Fruit fly (Drosophila melanogaster) whole organism, embryonic: ENCODE measurements around the gene BomBc3.

Source experiments
- B-H1 ChIP-seq: fragments of 200-800 bp; sonication (Bioruptor generic); IDR thresholded peaks from 3 replicates; pipeline ENCODE4 v1.3.6; 2022; ENCODE audit warnings: missing biosample characterization, missing genetic modification characterization
- CG12155 ChIP-seq: fragments of 200-800 bp; sonication (Bioruptor generic); optimal IDR thresholded peaks from 3 replicates; lab custom pipeline; 2016; ENCODE audit warnings: missing biosample characterization, missing genetic modification characterization
- CG12942 ChIP-seq: fragments of 200-800 bp; sonication (Bioruptor generic); optimal IDR thresholded peaks from 3 replicates; lab custom pipeline; 2016; ENCODE audit warnings: missing biosample characterization, missing genetic modification characterization
- CG13775 ChIP-seq: fragments of 200-800 bp; sonication (Bioruptor generic); optimal IDR thresholded peaks from 3 replicates; lab custom pipeline; 2017; ENCODE audit warnings: missing biosample characterization, mild to moderate bottlenecking, missing genetic modification characterization
- CG14667 ChIP-seq: fragments of 200-800 bp; sonication (Bioruptor generic); IDR thresholded peaks from 2 replicates; pipeline ENCODE4 v1.3.6; 2022; ENCODE audit warnings: missing biosample characterization, missing genetic modification characterization
- CG15479 ChIP-seq: fragments of 200-800 bp; sonication (Bioruptor generic); optimal IDR thresholded peaks from 3 replicates; lab custom pipeline; 2019; ENCODE audit warnings: missing biosample characterization, mild to moderate bottlenecking, missing genetic modification characterization, moderate library complexity
- CG16863 ChIP-seq: fragments of 200-800 bp; sonication (Bioruptor generic); optimal IDR thresholded peaks from 3 replicates; lab custom pipeline; 2016; ENCODE audit warnings: missing biosample characterization, missing genetic modification characterization
- CG17802 ChIP-seq: fragments of 200-800 bp; sonication (Bioruptor generic); optimal IDR thresholded peaks from 2 replicates; lab custom pipeline; 2018; ENCODE audit warnings: missing biosample characterization, mild to moderate bottlenecking, missing genetic modification characterization, moderate library complexity
- CG3163 ChIP-seq: fragments of 200-800 bp; sonication (Bioruptor generic); optimal IDR thresholded peaks from 3 replicates; lab custom pipeline; 2016; ENCODE audit warnings: missing biosample characterization, missing genetic modification characterization
- CG34376 ChIP-seq: fragments of 200-800 bp; sonication (Bioruptor generic); optimal IDR thresholded peaks from 2 replicates; lab custom pipeline; 2018; ENCODE audit warnings: missing biosample characterization, mild to moderate bottlenecking, missing genetic modification characterization
- CG3838 ChIP-seq: fragments of 200-800 bp; sonication (Bioruptor generic); optimal IDR thresholded peaks from 3 replicates; lab custom pipeline; 2016; ENCODE audit warnings: missing biosample characterization, missing genetic modification characterization
- CG3847 ChIP-seq: fragments of 200-800 bp; sonication (Bioruptor generic); IDR thresholded peaks from 2 replicates; pipeline ENCODE4 v1.3.6; 2022; ENCODE audit warnings: missing biosample characterization, missing genetic modification characterization
- CG5180 ChIP-seq: fragments of 200-800 bp; sonication (Bioruptor generic); optimal IDR thresholded peaks from 3 replicates; lab custom pipeline; 2017; ENCODE audit warnings: missing biosample characterization, missing genetic modification characterization, mild to moderate bottlenecking, moderate library complexity, missing genetic modification reagents
- CG6272 ChIP-seq: fragments of 200-800 bp; sonication (Bioruptor generic); IDR thresholded peaks from 2 replicates; pipeline ENCODE4 v1.3.6; 2022; ENCODE audit warnings: missing biosample characterization, missing genetic modification characterization
- CG8478 ChIP-seq: fragments of >200 bp; optimal IDR thresholded peaks from 2 replicates; lab custom pipeline; 2018
- CG9609 ChIP-seq: fragments of 200-800 bp; sonication (Bioruptor generic); optimal IDR thresholded peaks from 3 replicates; lab custom pipeline; 2016; ENCODE audit warnings: missing biosample characterization, missing genetic modification characterization
- CHES-1-like ChIP-seq: fragments of 200-800 bp; sonication (Bioruptor generic); optimal IDR thresholded peaks from 2 replicates; lab custom pipeline; 2016; ENCODE audit warnings: missing biosample characterization, missing genetic modification characterization
- Camta ChIP-seq: fragments of 200-800 bp; sonication (Bioruptor generic); optimal IDR thresholded peaks from 2 replicates; lab custom pipeline; 2016; ENCODE audit warnings: missing biosample characterization, missing genetic modification characterization
- CkIIα-i1 ChIP-seq: fragments of 200-800 bp; sonication (Bioruptor generic); IDR thresholded peaks from 2 replicates; pipeline ENCODE4 v1.3.6; 2022; ENCODE audit warnings: missing biosample characterization, missing genetic modification characterization
- Dip3 ChIP-seq: fragments of 200-800 bp; sonication (Bioruptor generic); optimal IDR thresholded peaks from 3 replicates; lab custom pipeline; 2016; ENCODE audit warnings: missing biosample characterization, missing genetic modification characterization
- Doc3 ChIP-seq: fragments of 200-800 bp; sonication (Bioruptor generic); IDR thresholded peaks from 3 replicates; pipeline ENCODE4 v1.3.6; 2022; ENCODE audit warnings: missing biosample characterization, missing genetic modification characterization; ENCODE audit not compliant: partially characterized antibody
- HmgD ChIP-seq: fragments of 200-800 bp; sonication (Bioruptor generic); optimal IDR thresholded peaks from 3 replicates; lab custom pipeline; 2016; ENCODE audit warnings: missing biosample characterization, missing genetic modification characterization
- HmgZ ChIP-seq: fragments of 200-800 bp; sonication (Bioruptor generic); optimal IDR thresholded peaks from 2 replicates; lab custom pipeline; 2018; ENCODE audit warnings: missing biosample characterization, mild to moderate bottlenecking, missing genetic modification characterization
- Hmx ChIP-seq: fragments of 200-800 bp; sonication (Bioruptor generic); optimal IDR thresholded peaks from 2 replicates; lab custom pipeline; 2016; ENCODE audit warnings: missing biosample characterization, missing genetic modification characterization
- MBD-R2 ChIP-seq: fragments of 200-800 bp; sonication (Bioruptor generic); IDR thresholded peaks from 2 replicates; pipeline ENCODE4 v1.3.6; 2022; ENCODE audit warnings: missing biosample characterization, missing genetic modification characterization
- NC2α ChIP-seq: fragments of 200-800 bp; sonication (Bioruptor generic); optimal IDR thresholded peaks from 2 replicates; lab custom pipeline; 2016; ENCODE audit warnings: missing biosample characterization, missing genetic modification characterization
- Oli ChIP-seq: fragments of 200-800 bp; sonication (Bioruptor generic); optimal IDR thresholded peaks from 2 replicates; lab custom pipeline; 2018; ENCODE audit warnings: missing biosample characterization, mild to moderate bottlenecking, missing genetic modification characterization, moderate library complexity
- PHDP ChIP-seq: fragments of 200-800 bp; sonication (Bioruptor generic); optimal IDR thresholded peaks from 3 replicates; lab custom pipeline; 2018; ENCODE audit warnings: missing biosample characterization, mild to moderate bottlenecking, missing genetic modification characterization, moderate library complexity
- Scr ChIP-seq: fragments of 200-800 bp; sonication (Bioruptor generic); IDR thresholded peaks from 2 replicates; pipeline ENCODE4 v1.3.6; 2022; ENCODE audit warnings: missing biosample characterization, missing genetic modification characterization; ENCODE audit not compliant: partially characterized antibody
- TFAM ChIP-seq: fragments of 200-800 bp; sonication (Bioruptor generic); optimal IDR thresholded peaks from 2 replicates; lab custom pipeline; 2017; ENCODE audit warnings: missing biosample characterization, missing genetic modification characterization, inconsistent platforms
- ac ChIP-seq: fragments of 200-800 bp; sonication (Bioruptor generic); optimal IDR thresholded peaks from 3 replicates; lab custom pipeline; 2017; ENCODE audit warnings: missing biosample characterization, mild to moderate bottlenecking, missing genetic modification characterization
- cato ChIP-seq: fragments of 200-800 bp; sonication (Bioruptor generic); optimal IDR thresholded peaks from 2 replicates; lab custom pipeline; 2016; ENCODE audit warnings: missing biosample characterization, missing genetic modification characterization, borderline replicate concordance
- croc ChIP-seq: fragments of 200-800 bp; sonication (Bioruptor generic); conservative IDR thresholded peaks from 3 replicates; pipeline ENCODE4 v1.3.6; 2022; ENCODE audit warnings: missing biosample characterization, missing genetic modification characterization
- en ChIP-seq: fragments of 200-800 bp; sonication (Bioruptor generic); optimal IDR thresholded peaks from 2 replicates; lab custom pipeline; 2016; ENCODE audit warnings: missing biosample characterization, missing genetic modification characterization
- esg ChIP-seq: fragments of 200-800 bp; sonication (Bioruptor generic); conservative IDR thresholded peaks from 2 replicates; pipeline ENCODE4 v1.3.6; 2022; ENCODE audit warnings: missing biosample characterization, missing genetic modification characterization
- ewg ChIP-seq: fragments of 200-800 bp; sonication (Bioruptor generic); optimal IDR thresholded peaks from 3 replicates; lab custom pipeline; 2017; ENCODE audit warnings: mild to moderate bottlenecking, missing biosample characterization, missing genetic modification reagents, missing genetic modification characterization
- ftz-f1 ChIP-seq: fragments of 200-800 bp; sonication (Bioruptor generic); optimal IDR thresholded peaks from 2 replicates; lab custom pipeline; 2016; ENCODE audit warnings: missing biosample characterization, missing genetic modification characterization
- jumu ChIP-seq: fragments of 200-800 bp; sonication (Bioruptor generic); optimal IDR thresholded peaks from 3 replicates; lab custom pipeline; 2016; ENCODE audit warnings: missing biosample characterization, missing genetic modification characterization
- luna ChIP-seq: fragments of 200-800 bp; sonication (Bioruptor generic); optimal IDR thresholded peaks from 2 replicates; lab custom pipeline; 2016; ENCODE audit warnings: missing biosample characterization, missing genetic modification characterization
- org-1 ChIP-seq: fragments of 200-800 bp; sonication (Bioruptor generic); optimal IDR thresholded peaks from 2 replicates; lab custom pipeline; 2017; ENCODE audit warnings: missing biosample characterization, missing genetic modification characterization
- phol ChIP-seq: fragments of 200-800 bp; sonication (Bioruptor generic); optimal IDR thresholded peaks from 3 replicates; lab custom pipeline; 2018; ENCODE audit warnings: missing biosample characterization, mild to moderate bottlenecking, missing genetic modification characterization, moderate library complexity
- pita ChIP-seq: fragments of 200-800 bp; sonication (Bioruptor generic); optimal IDR thresholded peaks from 2 replicates; lab custom pipeline; 2017; ENCODE audit warnings: missing biosample characterization, mild to moderate bottlenecking, missing genetic modification characterization
- pzg ChIP-seq: fragments of 200-800 bp; sonication (Bioruptor generic); optimal IDR thresholded peaks from 3 replicates; lab custom pipeline; 2018; ENCODE audit warnings: missing biosample characterization, mild to moderate bottlenecking, missing genetic modification characterization, moderate library complexity
- sd ChIP-seq: fragments of 200-800 bp; sonication (Bioruptor generic); optimal IDR thresholded peaks from 3 replicates; lab custom pipeline; 2018; ENCODE audit warnings: missing biosample characterization, mild to moderate bottlenecking, missing genetic modification characterization, moderate library complexity
- slou ChIP-seq: fragments of 200-800 bp; sonication (Bioruptor generic); optimal IDR thresholded peaks from 3 replicates; lab custom pipeline; 2016; ENCODE audit warnings: missing biosample characterization, missing genetic modification characterization
- sob ChIP-seq: fragments of 200-800 bp; sonication (Bioruptor generic); IDR thresholded peaks from 2 replicates; pipeline ENCODE4 v1.3.6; 2022; ENCODE audit warnings: missing biosample characterization, missing genetic modification characterization
- tio ChIP-seq: fragments of 200-800 bp; sonication (Bioruptor generic); optimal IDR thresholded peaks from 2 replicates; lab custom pipeline; 2017; ENCODE audit warnings: missing biosample characterization, missing genetic modification characterization, inconsistent platforms
- toy ChIP-seq: fragments of 200-800 bp; sonication (Bioruptor generic); IDR thresholded peaks from 2 replicates; pipeline ENCODE4 v1.3.6; 2022; ENCODE audit warnings: missing biosample characterization, missing genetic modification characterization
- twi ChIP-seq: fragments of 200-800 bp; optimal IDR thresholded peaks from 2 replicates; lab custom pipeline; 2019; ENCODE audit warnings: missing biosample characterization, mild to moderate bottlenecking, missing genetic modification characterization, moderate library complexity
- wek ChIP-seq: fragments of 200-800 bp; sonication (Bioruptor generic); optimal IDR thresholded peaks from 3 replicates; lab custom pipeline; 2018; ENCODE audit warnings: missing biosample characterization, mild to moderate bottlenecking, missing genetic modification characterization, moderate library complexity
- wor ChIP-seq: fragments of 200-800 bp; sonication (Bioruptor generic); IDR thresholded peaks from 2 replicates; pipeline ENCODE4 v1.3.6; 2022; ENCODE audit warnings: missing biosample characterization, missing genetic modification characterization
- zen ChIP-seq: fragments of 200-800 bp; sonication (Bioruptor generic); optimal IDR thresholded peaks from 3 replicates; lab custom pipeline; 2018; ENCODE audit warnings: missing biosample characterization, mild to moderate bottlenecking, missing genetic modification characterization, moderate library complexity

The BomBc3 gene

dm6 chr3R:22039480-22039879 is 47.4 kb upstream of the BomBc3 start (continued):
- TF ChIP-seq PHDP (tag; lab: Kevin White, UChicago) = no peak
- no peak for TF ChIP-seq CG16863 (GFP tag; lab: Kevin White, UChicago)
- TF ChIP-seq Dip3 = no peak
- no peak for TF ChIP-seq Hmx (GFP tag; lab: Kevin White, UChicago)
- no peak for TF ChIP-seq CG17802 (tag; lab: Kevin White, UChicago)
- no peak for TF ChIP-seq CkIIα-i1 (GFP tag; lab: Robert Waterston, UW)
- TF ChIP-seq zen (tag; lab: Kevin White, UChicago) = no peak
- no peak for TF ChIP-seq CG34376 (GFP tag; lab: Kevin White, UChicago)
- peak; percentile 34; the same call in 1 of the 2 replicates for TF ChIP-seq CG3847 (GFP tag; lab: Robert Waterston, UW)
- no peak for TF ChIP-seq toy
- peak; percentile 54 for TF ChIP-seq Oli (tag; lab: Kevin White, UChicago)
- TF ChIP-seq ftz-f1 (GFP tag; lab: Kevin White, UChicago) = no peak
- TF ChIP-seq CHES-1-like = no peak
- TF ChIP-seq CG15479 = no peak
- TF ChIP-seq slou (GFP tag; lab: Kevin White, UChicago) = no peak
- no peak for TF ChIP-seq Scr
- peak; percentile 10 for TF ChIP-seq jumu (GFP tag; lab: Kevin White, UChicago)
- TF ChIP-seq pzg (GFP tag; lab: Kevin White, UChicago) = no peak
- TF ChIP-seq org-1 (GFP tag; lab: Kevin White, UChicago) = peak; percentile 42
- peak; percentile 43 for TF ChIP-seq wor (GFP tag; lab: Robert Waterston, UW)
- TF ChIP-seq ac = no peak
- peak; percentile 39 for TF ChIP-seq phol
- TF ChIP-seq CG12942 (GFP tag; lab: Kevin White, UChicago) = peak; percentile 25
- peak; percentile 29 for TF ChIP-seq CG13775 (GFP tag; lab: Kevin White, UChicago)
- no peak for TF ChIP-seq wek (GFP tag; lab: Kevin White, UChicago)
- no peak for TF ChIP-seq CG12155 (GFP tag; lab: Kevin White, UChicago)
- TF ChIP-seq Doc3 = no peak
- TF ChIP-seq croc = no peak; the same call in 2 of the 3 replicates
- TF ChIP-seq pita (GFP tag; lab: Kevin White, UChicago) = no peak
- no peak for TF ChIP-seq sd (tag; lab: Kevin White, UChicago)
- TF ChIP-seq B-H1 (GFP tag; lab: Robert Waterston, UW) = peak; percentile 42; the same call in 1 of the 3 replicates
- TF ChIP-seq ewg = peak; percentile 32
- 0 out of 2 replicates have a peak, but pooled peaks have one; percentile 6 for TF ChIP-seq CG6272
- TF ChIP-seq twi = no peak
- TF ChIP-seq sob (GFP tag; lab: Robert Waterston, UW) = peak; percentile 55
- TF ChIP-seq CG8478 (lab: Kevin White, UChicago) = no peak
- TF ChIP-seq CG5180 (GFP tag; lab: Kevin White, UChicago) = no peak
- no peak for TF ChIP-seq HmgZ (tag; lab: Kevin White, UChicago)
- no peak for TF ChIP-seq CG9609 (GFP tag; lab: Kevin White, UChicago)
- TF ChIP-seq MBD-R2 (GFP tag; lab: Robert Waterston, UW) = no peak
- no peak for TF ChIP-seq HmgD (GFP tag; lab: Kevin White, UChicago)
- TF ChIP-seq tio (GFP tag; lab: Kevin White, UChicago) = no peak
- TF ChIP-seq TFAM (GFP tag; lab: Kevin White, UChicago) = no peak
- peak; percentile 36; the same call in 1 of the 2 replicates for TF ChIP-seq CG14667
- TF ChIP-seq luna (GFP tag; lab: Kevin White, UChicago) = no peak
- peak; percentile 2 for TF ChIP-seq Camta (GFP tag; lab: Kevin White, UChicago)
- no peak for TF ChIP-seq CG3163 (GFP tag; lab: Kevin White, UChicago)
- peak; percentile 29; the same call in 1 of the 2 replicates for TF ChIP-seq esg (GFP tag; lab: Robert Waterston, UW)
- TF ChIP-seq CG3838 (GFP tag; lab: Kevin White, UChicago) = no peak
- no peak for TF ChIP-seq NC2α (GFP tag; lab: Kevin White, UChicago)
- no peak for TF ChIP-seq en (GFP tag; lab: Kevin White, UChicago)
- no peak for TF ChIP-seq cato (GFP tag; lab: Kevin White, UChicago)
